Worm (Caenorhabditis elegans) whole organism, L3 larva: ENCODE results near the gene sdz-16.

Experiments
- ZK546.5 ChIP-seq: sonication (generic microtip); optimal IDR thresholded peaks from 2 replicates; lab custom pipeline; 2017; ENCODE audit warnings: missing biosample characterization, missing genetic modification characterization
- ama-1 ChIP-seq: fragments of 150-350 bp; optimal IDR thresholded peaks from 2 replicates; lab custom pipeline; 2018
- fkh-2 ChIP-seq: fragments of 150-350 bp; optimal IDR thresholded peaks from 2 replicates; lab custom pipeline; 2014; ENCODE audit warnings: missing biosample characterization, missing genetic modification reagents, missing genetic modification characterization
- jun-1 ChIP-seq: fragments of 150-350 bp; optimal IDR thresholded peaks from 2 replicates; lab custom pipeline; 2014; ENCODE audit warnings: missing biosample characterization, missing genetic modification reagents, missing genetic modification characterization
- nfya-1 ChIP-seq: sonication (generic microtip); optimal IDR thresholded peaks from 2 replicates; lab custom pipeline; 2017; ENCODE audit warnings: missing genetic modification characterization, mild to moderate bottlenecking, missing compliant biosample characterization, antibody characterized with exemption, moderate library complexity; ENCODE audit not compliant: insufficient read depth
- nhr-28 ChIP-seq: fragments of 150-350 bp; optimal IDR thresholded peaks from 2 replicates; lab custom pipeline; 2014; ENCODE audit warnings: missing biosample characterization, missing genetic modification characterization
- nhr-43 ChIP-seq: sonication (generic microtip); optimal IDR thresholded peaks from 2 replicates; lab custom pipeline; 2016; ENCODE audit warnings: mild to moderate bottlenecking, missing genetic modification characterization, missing compliant biosample characterization; ENCODE audit not compliant: poor library complexity, severe bottlenecking
- nhr-76 ChIP-seq: fragments of 150-350 bp; sonication (generic microtip); optimal IDR thresholded peaks from 5 replicates; lab custom pipeline; 2014; ENCODE audit warnings: missing biosample characterization, missing genetic modification characterization
- nhr-77 ChIP-seq: fragments of 150-350 bp; optimal IDR thresholded peaks from 2 replicates; lab custom pipeline; 2014; ENCODE audit warnings: missing biosample characterization, missing genetic modification characterization

ce11 chrV:17339349-17339748 is 11.6 kb upstream of the sdz-16 start:
- TF ChIP-seq nhr-76 (tag; lab: Kevin White, UChicago), result no peak
- TF ChIP-seq ZK546.5 (tag; lab: Kevin White, UChicago), result no peak
- TF ChIP-seq nhr-28 (tag; lab: Kevin White, UChicago), result no peak
- TF ChIP-seq nhr-77 (tag; lab: Kevin White, UChicago), result no peak
- TF ChIP-seq ama-1 (lab: Kevin White, UChicago), result no peak
- TF ChIP-seq nhr-43, result no peak
- TF ChIP-seq fkh-2 (tag; lab: Kevin White, UChicago), result no peak
- TF ChIP-seq jun-1 (tag; lab: Kevin White, UChicago), result no peak
- TF ChIP-seq nfya-1, result no peak
